Worm (Caenorhabditis elegans) whole organism, L2 larva: ENCODE results near the gene asm-1.

Experiments
- C34F6.9 ChIP-seq: fragments of 150-350 bp; optimal IDR thresholded peaks from 2 replicates; lab custom pipeline; 2014; ENCODE audit warnings: missing biosample characterization, missing genetic modification characterization
- F13H6.1 ChIP-seq: sonication (generic microtip); optimal IDR thresholded peaks from 2 replicates; lab custom pipeline; 2016; ENCODE audit warnings: missing genetic modification characterization, missing compliant biosample characterization
- R02D3.7 ChIP-seq: fragments of 150-350 bp; optimal IDR thresholded peaks from 2 replicates; lab custom pipeline; 2014; ENCODE audit warnings: missing biosample characterization, missing genetic modification characterization
- alr-1 ChIP-seq: fragments of 150-350 bp; optimal IDR thresholded peaks from 2 replicates; lab custom pipeline; 2014; ENCODE audit warnings: missing biosample characterization, missing genetic modification characterization
- aly-2 ChIP-seq: fragments of 150-350 bp; optimal IDR thresholded peaks from 2 replicates; lab custom pipeline; 2014; ENCODE audit warnings: missing biosample characterization, missing genetic modification characterization
- ama-1 ChIP-seq: fragments of 150-350 bp; optimal IDR thresholded peaks from 2 replicates; lab custom pipeline; 2018; ENCODE audit warnings: inconsistent platforms
- blmp-1 ChIP-seq: sonication (generic microtip); optimal IDR thresholded peaks from 2 replicates; lab custom pipeline; 2017; ENCODE audit warnings: missing genetic modification characterization, mild to moderate bottlenecking, missing compliant biosample characterization, antibody characterized with exemption, moderate library complexity; ENCODE audit not compliant: insufficient read depth
- ceh-82 ChIP-seq: fragments of 150-350 bp; optimal IDR thresholded peaks from 2 replicates; lab custom pipeline; 2014; ENCODE audit warnings: missing biosample characterization, missing genetic modification characterization
- crh-2 ChIP-seq: sonication (generic microtip); optimal IDR thresholded peaks from 2 replicates; lab custom pipeline; 2017; ENCODE audit warnings: missing biosample characterization, missing genetic modification characterization
- dmd-4 ChIP-seq: sonication (generic microtip); optimal IDR thresholded peaks from 2 replicates; lab custom pipeline; 2017; ENCODE audit warnings: missing biosample characterization, missing genetic modification characterization
- elt-1 ChIP-seq: fragments of 150-350 bp; optimal IDR thresholded peaks from 2 replicates; lab custom pipeline; 2014; ENCODE audit warnings: missing biosample characterization, missing genetic modification characterization
- elt-3 ChIP-seq: sonication (generic microtip); optimal IDR thresholded peaks from 2 replicates; lab custom pipeline; 2017; ENCODE audit warnings: missing biosample characterization, missing genetic modification characterization
- fos-1 ChIP-seq: fragments of 150-350 bp; optimal IDR thresholded peaks from 2 replicates; lab custom pipeline; 2014; ENCODE audit warnings: missing biosample characterization, missing genetic modification characterization
- gmeb-1 ChIP-seq: fragments of 150-350 bp; optimal IDR thresholded peaks from 2 replicates; lab custom pipeline; 2014; ENCODE audit warnings: missing biosample characterization, missing genetic modification characterization
- lin-11 ChIP-seq: fragments of 150-350 bp; sonication (generic microtip); optimal IDR thresholded peaks from 2 replicates; lab custom pipeline; 2014; ENCODE audit warnings: missing biosample characterization, missing genetic modification characterization, inconsistent platforms, mixed read lengths
- lin-39 ChIP-seq: fragments of 150-350 bp; optimal IDR thresholded peaks from 2 replicates; lab custom pipeline; 2014; ENCODE audit warnings: missing biosample characterization, missing genetic modification reagents, missing genetic modification characterization
- lsy-2 ChIP-seq, 2 experiments: fragments of 150-350 bp in 1 of 2; sonication (generic microtip) in 1 of 2; optimal IDR thresholded peaks; 2 replicates each; lab custom pipeline; 2014 to 2017; ENCODE audit warnings: missing biosample characterization in 2 of 2, missing genetic modification characterization in 2 of 2
- mab-5 ChIP-seq: fragments of 150-350 bp; optimal IDR thresholded peaks from 2 replicates; lab custom pipeline; 2014; ENCODE audit warnings: missing biosample characterization, missing genetic modification characterization
- mbf-1 ChIP-seq: sonication (generic microtip); optimal IDR thresholded peaks from 2 replicates; lab custom pipeline; 2017; ENCODE audit warnings: missing biosample characterization, missing genetic modification characterization
- nhr-11 ChIP-seq: fragments of 150-350 bp; optimal IDR thresholded peaks from 2 replicates; lab custom pipeline; 2014; ENCODE audit warnings: missing biosample characterization, missing genetic modification characterization
- nhr-12 ChIP-seq: fragments of 150-350 bp; optimal IDR thresholded peaks from 2 replicates; lab custom pipeline; 2014; ENCODE audit warnings: missing biosample characterization, missing genetic modification characterization
- nhr-23 ChIP-seq: fragments of 150-350 bp; optimal IDR thresholded peaks from 2 replicates; lab custom pipeline; 2014; ENCODE audit warnings: missing biosample characterization, missing genetic modification reagents, missing genetic modification characterization
- nhr-237 ChIP-seq: fragments of 150-350 bp; optimal IDR thresholded peaks from 2 replicates; lab custom pipeline; 2014; ENCODE audit warnings: missing biosample characterization, missing genetic modification characterization
- nhr-6 ChIP-seq: fragments of 150-350 bp; optimal IDR thresholded peaks from 2 replicates; lab custom pipeline; 2014; ENCODE audit warnings: missing biosample characterization, missing genetic modification characterization
- nhr-77 ChIP-seq: fragments of 150-350 bp; optimal IDR thresholded peaks from 2 replicates; lab custom pipeline; 2014; ENCODE audit warnings: missing biosample characterization, missing genetic modification characterization
- sem-4 ChIP-seq: fragments of 150-350 bp; optimal IDR thresholded peaks from 2 replicates; lab custom pipeline; 2014; ENCODE audit warnings: missing biosample characterization, missing genetic modification reagents, missing genetic modification characterization
- skn-1 ChIP-seq: sonication (generic microtip); optimal IDR thresholded peaks from 2 replicates; lab custom pipeline; 2017; ENCODE audit warnings: missing biosample characterization, missing genetic modification characterization
- sma-3 ChIP-seq: sonication (generic microtip); optimal IDR thresholded peaks from 2 replicates; lab custom pipeline; 2016; ENCODE audit warnings: missing genetic modification reagents, missing genetic modification characterization, missing compliant biosample characterization
- snpc-4 ChIP-seq: fragments of 150-350 bp; optimal IDR thresholded peaks from 2 replicates; lab custom pipeline; 2014; ENCODE audit warnings: missing biosample characterization, missing genetic modification characterization
- unc-39 ChIP-seq: fragments of 150-350 bp; optimal IDR thresholded peaks from 2 replicates; lab custom pipeline; 2014; ENCODE audit warnings: missing biosample characterization, missing genetic modification characterization
- unc-62 ChIP-seq: fragments of 150-350 bp; optimal IDR thresholded peaks from 2 replicates; lab custom pipeline; 2014; ENCODE audit warnings: missing biosample characterization, missing genetic modification reagents, missing genetic modification characterization
- ztf-11 ChIP-seq: sonication (generic microtip); optimal IDR thresholded peaks from 2 replicates; lab custom pipeline; 2017; ENCODE audit warnings: missing biosample characterization, missing genetic modification characterization
- ztf-4 ChIP-seq: fragments of 150-350 bp; optimal IDR thresholded peaks from 2 replicates; lab custom pipeline; 2014; ENCODE audit warnings: missing biosample characterization, missing genetic modification characterization

Gene asm-1

DNA sequence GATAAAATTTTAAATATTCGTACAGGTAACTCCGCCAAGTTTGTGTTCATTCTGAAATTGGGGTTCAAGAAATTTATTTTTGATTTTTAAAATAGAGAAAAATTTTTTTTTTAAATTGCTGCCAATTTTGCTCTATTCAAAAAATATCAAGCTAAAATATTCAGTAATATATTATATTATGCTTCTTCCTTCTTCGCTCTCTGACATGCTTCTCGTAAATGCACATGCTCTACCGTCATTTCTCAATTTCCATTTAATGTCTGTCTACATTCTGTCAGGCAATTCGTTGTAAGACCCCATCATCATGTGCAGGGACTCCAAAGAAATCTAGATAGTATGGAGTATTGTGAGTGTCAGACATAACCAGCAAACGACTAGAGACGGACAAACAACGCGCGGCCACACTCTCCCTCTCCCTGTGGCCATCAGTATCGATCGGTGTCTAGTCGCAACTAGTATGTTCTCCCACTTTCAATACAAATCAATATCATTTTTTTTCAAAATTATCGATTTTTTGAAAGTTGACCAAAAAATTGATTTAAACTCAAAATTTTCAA lies 41.5 kb downstream of the asm-1 start, which contains the start of the genes malt-1 and ceh-38 (continued):
- TF ChIP-seq aly-2, result no peak
- peak; percentile 96 for TF ChIP-seq F13H6.1
- TF ChIP-seq lsy-2 (tag; optimal IDR thresholded peaks at IDR 0.05; lab: Kevin White, UChicago), result peak; percentile 85 to 98
- TF ChIP-seq sma-3 (GFP tag; lab: Kevin White, UChicago), result peak; percentile 87
- TF ChIP-seq gmeb-1 (tag; lab: Kevin White, UChicago), result peak; percentile 90
- TF ChIP-seq elt-1 (tag; lab: Kevin White, UChicago), result no peak
- no peak for TF ChIP-seq unc-39 (tag; lab: Kevin White, UChicago)
- peak; percentile 92 for TF ChIP-seq lin-39 (tag; lab: Kevin White, UChicago)
- TF ChIP-seq snpc-4 (tag; lab: Kevin White, UChicago), result peak; percentile 91
- no peak for TF ChIP-seq ztf-11
- TF ChIP-seq nhr-77 (tag; lab: Kevin White, UChicago), result peak; percentile 61
- TF ChIP-seq unc-62, result peak; percentile 87
- no peak for TF ChIP-seq mbf-1 (tag; lab: Kevin White, UChicago)
- no peak for TF ChIP-seq nhr-12 (tag; lab: Kevin White, UChicago)
- peak; percentile 35 for TF ChIP-seq dmd-4 (tag; lab: Kevin White, UChicago)
- TF ChIP-seq sem-4 (tag; lab: Kevin White, UChicago), result peak; percentile 95
- peak; percentile 72 for TF ChIP-seq ama-1
- TF ChIP-seq ztf-4 (tag; lab: Kevin White, UChicago), result peak; percentile 95
- TF ChIP-seq skn-1 (tag; lab: Kevin White, UChicago), result peak; percentile 45
- TF ChIP-seq elt-3 (tag; lab: Kevin White, UChicago), result no peak
- TF ChIP-seq blmp-1 (tag; lab: Kevin White, UChicago), result peak; percentile 62
- TF ChIP-seq lin-11 (tag; lab: Kevin White, UChicago), result peak; percentile 85
- peak; percentile 95 for TF ChIP-seq mab-5 (tag; lab: Kevin White, UChicago)
- TF ChIP-seq, all 48 proteins: peak for 37

- TF ChIP-seq elt-3 (tag; lab: Kevin White, UChicago) (no peak), gmeb-1 (tag; lab: Kevin White, UChicago) (no peak), lsy-2 (tag; optimal IDR thresholded peaks at IDR 0.05; lab: Kevin White, UChicago) (no peak), ceh-82 (no peak), nhr-237 (no peak), unc-62 (no peak), fos-1 (tag; lab: Kevin White, UChicago) (no peak), C34F6.9 (tag; lab: Kevin White, UChicago) (no peak), nhr-11 (no peak), nhr-6 (tag; lab: Kevin White, UChicago) (no peak), alr-1 (no peak), ztf-11 (no peak), nhr-23 (no peak), R02D3.7 (no peak), aly-2 (no peak), F13H6.1 (no peak), mbf-1 (tag; lab: Kevin White, UChicago) (no peak), ama-1 (no peak)
Observed at ce11 chrII:6955084-6955697, 45.3 kb downstream of the asm-1 start.

DNA sequence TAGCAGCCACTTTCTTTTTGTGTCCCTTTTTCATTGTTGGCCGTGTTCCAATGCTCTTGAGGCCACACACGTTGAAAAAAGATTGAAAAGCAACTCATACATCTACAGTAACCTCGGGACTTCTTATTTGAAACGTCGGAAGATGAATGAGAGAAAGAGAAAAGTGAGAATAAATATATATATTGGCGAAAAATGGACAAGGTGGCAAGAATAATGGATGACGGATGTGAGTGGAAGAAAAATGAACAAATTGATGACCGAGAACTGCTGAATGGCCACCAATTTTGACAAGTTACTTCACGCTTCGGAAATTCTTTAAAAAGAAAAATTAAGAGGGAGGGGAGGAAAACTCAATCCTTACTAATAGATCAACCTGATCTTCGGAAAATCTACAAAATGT lies 48.3 kb downstream of the asm-1 start:
- TF ChIP-seq ztf-4 (tag; lab: Kevin White, UChicago), result no peak
- TF ChIP-seq crh-2, result no peak
- no peak for TF ChIP-seq skn-1 (tag; lab: Kevin White, UChicago)
- TF ChIP-seq nhr-6 (tag; lab: Kevin White, UChicago), result no peak
- TF ChIP-seq lin-39 (tag; lab: Kevin White, UChicago), result no peak
- no peak for TF ChIP-seq ztf-11
- no peak for TF ChIP-seq unc-62
- no peak for TF ChIP-seq nhr-77 (tag; lab: Kevin White, UChicago)
- no peak for TF ChIP-seq nhr-23
- TF ChIP-seq fos-1 (tag; lab: Kevin White, UChicago), result no peak
- TF ChIP-seq lsy-2 (tag; optimal IDR thresholded peaks at IDR 0.05; lab: Kevin White, UChicago), result no peak
